Fruit fly (Drosophila melanogaster): ENCODE measurements around the gene CG9981.

Gene CG9981

dm6 chrX:16358670-16359320, 46.1 kb downstream of the CG9981 start, which contains the start of the genes U2af50 and PIG-Q (continued):
- TF ChIP-seq Sox100B (GFP tag; optimal IDR thresholded peaks at IDR 0.05) (peak; percentile 90), CG33213 (GFP tag; optimal IDR thresholded peaks at IDR 0.05) (peak; percentile 32), CG13894 (tag; optimal IDR thresholded peaks at IDR 0.05) (peak; percentile 90), CG11085 (GFP tag; IDR thresholded peaks at IDR 0.05) (no peak; the same call in 1 of the 2 replicates), kay (GFP tag; optimal IDR thresholded peaks at IDR 0.05) (peak; percentile 69), CG12769 (tag; optimal IDR thresholded peaks at IDR 0.05) (no peak), scrt (GFP tag; optimal IDR thresholded peaks at IDR 0.05) (peak; percentile 84), gce (GFP tag; IDR thresholded peaks at IDR 0.05) (no peak; the same call in 2 of the 3 replicates), CG32767 (GFP tag; IDR thresholded peaks at IDR 0.05) (peak; percentile 90), CG43689 (GFP tag; IDR thresholded peaks at IDR 0.05) (no peak), sisA (GFP tag; IDR thresholded peaks at IDR 0.05) (peak; percentile 93; the same call in 1 of the 2 replicates), CG13287 (GFP tag; IDR thresholded peaks at IDR 0.05; ENCODE audit: partially characterized antibody) (peak; percentile 53), oc (tag; optimal IDR thresholded peaks at IDR 0.05) (no peak), cwo (GFP tag; optimal IDR thresholded peaks at IDR 0.05) (peak; percentile 84), YL-1 (GFP tag; optimal IDR thresholded peaks at IDR 0.05) (peak; percentile 51), CG1024 (GFP tag; IDR thresholded peaks at IDR 0.05) (peak; percentile 73; the same call in 1 of the 2 replicates), gfzf (GFP tag; optimal IDR thresholded peaks at IDR 0.05) (no peak), CG4424 (GFP tag; optimal IDR thresholded peaks at IDR 0.05) (peak; percentile 89)

DNA sequence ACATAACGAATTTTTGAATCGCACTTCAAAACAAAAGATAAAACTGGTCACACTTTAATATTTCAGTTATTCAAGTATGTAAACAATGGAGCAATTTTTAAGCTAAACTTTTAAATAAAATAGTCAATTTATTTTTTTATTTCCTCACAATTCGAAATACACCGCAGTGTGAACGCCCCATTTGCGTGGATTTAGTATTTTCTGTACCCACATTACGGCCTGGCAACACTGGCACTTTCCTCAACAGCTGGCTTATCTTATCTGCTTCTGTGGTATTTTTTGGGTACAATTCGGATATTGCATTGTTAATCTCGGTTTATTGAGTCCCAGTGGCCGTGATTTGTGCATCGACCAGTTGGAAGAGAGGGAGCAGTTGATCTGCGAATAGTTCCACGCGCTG, 54.9 kb downstream of the CG9981 start, which contains the start of gene sl:
sl (plus strand) TSS at position 254 of the 400 bp plus-strand sequence.
- no peak for TF ChIP-seq seq (GFP tag; IDR thresholded peaks at IDR 0.05)
- TF ChIP-seq lilli (GFP tag; optimal IDR thresholded peaks at IDR 0.05) = peak; percentile 47
- TF ChIP-seq slbo (GFP tag; IDR thresholded peaks at IDR 0.05) = peak; percentile 53
- TF ChIP-seq pzg (GFP tag; optimal IDR thresholded peaks at IDR 0.05) = peak; percentile 56
- TF ChIP-seq Camta (GFP tag; optimal IDR thresholded peaks at IDR 0.05) = peak; percentile 32
- peak; percentile 16 for TF ChIP-seq CG30403 (GFP tag; optimal IDR thresholded peaks at IDR 0.05)
- peak; percentile 19; the same call in 1 of the 2 replicates for TF ChIP-seq unc-4 (GFP tag; IDR thresholded peaks at IDR 0.05; ENCODE audit: partially characterized antibody)
- peak; percentile 46 for TF ChIP-seq CG14710 (tag; optimal IDR thresholded peaks at IDR 0.05)
- TF ChIP-seq Rfx (GFP tag; IDR thresholded peaks at IDR 0.05) = peak; percentile 58
- TF ChIP-seq nmo (GFP tag; optimal IDR thresholded peaks at IDR 0.05) = peak; percentile 22
- TF ChIP-seq hbn (GFP tag; IDR thresholded peaks at IDR 0.05; ENCODE audit: partially characterized antibody) = peak; percentile 49; the same call in 1 of the 2 replicates
- no peak for TF ChIP-seq inv (GFP tag; IDR thresholded peaks at IDR 0.05; ENCODE audit: partially characterized antibody)
- peak; percentile 38 for TF ChIP-seq CG10267 (tag; optimal IDR thresholded peaks at IDR 0.05)
- no peak for TF ChIP-seq cg (GFP tag; optimal IDR thresholded peaks at IDR 0.05)
- TF ChIP-seq CG12942 (GFP tag; optimal IDR thresholded peaks at IDR 0.05) = no peak
- peak; percentile 85 for TF ChIP-seq sens (GFP tag)
- TF ChIP-seq Ptx1 (GFP tag; IDR thresholded peaks at IDR 0.05) = peak; percentile 29; the same call in 1 of the 2 replicates
- TF ChIP-seq CG13123 (GFP tag; optimal IDR thresholded peaks at IDR 0.05) = no peak
- TF ChIP-seq dimm (GFP tag; IDR thresholded peaks at IDR 0.05) = no peak
- TF ChIP-seq luna (GFP tag; optimal IDR thresholded peaks at IDR 0.05) = no peak
- TF ChIP-seq chinmo (GFP tag; IDR thresholded peaks at IDR 0.05; ENCODE audit: partially characterized antibody) = 0 out of 4 replicates have a peak, but pooled peaks have one; percentile 47
- TF ChIP-seq Sin3A (optimal IDR thresholded peaks at IDR 0.05) = peak; percentile 6
- no peak for TF ChIP-seq jing (GFP tag; optimal IDR thresholded peaks at IDR 0.05)
- peak; percentile 32 for TF ChIP-seq Scr (GFP tag; IDR thresholded peaks at IDR 0.05; ENCODE audit: partially characterized antibody)
- peak; percentile 24 for TF ChIP-seq phol (tag; optimal IDR thresholded peaks at IDR 0.05)
- TF ChIP-seq Dp (GFP tag; optimal IDR thresholded peaks at IDR 0.05) = peak; percentile 7
- no peak for TF ChIP-seq wor (GFP tag; IDR thresholded peaks at IDR 0.05)
- TF ChIP-seq crp (GFP tag; optimal IDR thresholded peaks at IDR 0.05) = peak; percentile 5 to 82
- TF ChIP-seq CG4424 (GFP tag; optimal IDR thresholded peaks at IDR 0.05) = no peak
- peak; percentile 36 for TF ChIP-seq HmgZ (tag; optimal IDR thresholded peaks at IDR 0.05)
- TF ChIP-seq CG15269 (tag; optimal IDR thresholded peaks at IDR 0.05) = no peak
- TF ChIP-seq Med (GFP tag) = peak; percentile 90
